Worm (Caenorhabditis elegans) whole organism, young adult: ENCODE data around the gene lelo-4.

Source experiments
- ama-1 ChIP-seq, 3 experiments: fragments of 150-350 bp in 1 of 3; sonication (generic microtip) in 2 of 3; optimal IDR thresholded peaks; 2 replicates each; lab custom pipeline; 2014 to 2018; ENCODE audit warnings: missing biosample characterization in 2 of 3, missing genetic modification characterization in 2 of 3, missing genetic modification reagents in 2 of 3
- hmg-20 ChIP-seq: fragments of 200-800 bp; sonication (Bioruptor generic); IDR thresholded peaks from 2 replicates; pipeline ENCODE4 v1.3.6; 2022; ENCODE audit warnings: missing genetic modification reagents, missing genetic modification characterization, missing compliant biosample characterization
- nfya-1 ChIP-seq: sonication (generic microtip); optimal IDR thresholded peaks from 2 replicates; lab custom pipeline; 2017; ENCODE audit warnings: antibody characterized with exemption, missing compliant biosample characterization, missing genetic modification characterization, borderline replicate concordance; ENCODE audit not compliant: insufficient read depth
- unc-62 ChIP-seq: fragments of 150-350 bp; optimal IDR thresholded peaks from 2 replicates; lab custom pipeline; 2014; ENCODE audit warnings: missing biosample characterization, missing genetic modification reagents, missing genetic modification characterization

- TF ChIP-seq nfya-1 (tag; lab: Kevin White, UChicago) (no peak), ama-1 (optimal IDR thresholded peaks at IDR 0.05; lab: Kevin White, UChicago) (no peak), ama-1 (GFP tag; optimal IDR thresholded peaks at IDR 0.05; lab: Kevin White, UChicago) (no peak), unc-62 (no peak), hmg-20 (GFP tag; lab: Robert Waterston, UW) (no peak)
Observed at ce11 chrII:5734883-5735282, 20.2 kb downstream of the lelo-4 start.
